Fruit fly (Drosophila melanogaster) whole organism, embryonic: ENCODE measurements around the gene papi.

ENCODE experiments used
- BtbVII ChIP-seq: fragments of 200-800 bp; sonication (Bioruptor generic); optimal IDR thresholded peaks from 3 replicates; lab custom pipeline; 2017; ENCODE audit warnings: missing biosample characterization, mild to moderate bottlenecking, missing genetic modification characterization
- Bteb2 ChIP-seq: fragments of 200-800 bp; sonication (Bioruptor generic); optimal IDR thresholded peaks from 2 replicates; lab custom pipeline; 2016; ENCODE audit warnings: missing biosample characterization, missing genetic modification characterization
- C15 ChIP-seq: fragments of 200-800 bp; sonication (Bioruptor generic); IDR thresholded peaks from 3 replicates; pipeline ENCODE4 v1.3.6; 2022; ENCODE audit warnings: missing biosample characterization, missing genetic modification characterization
- CG10209 ChIP-seq: fragments of 200-800 bp; sonication (Bioruptor generic); optimal IDR thresholded peaks from 3 replicates; lab custom pipeline; 2017; ENCODE audit warnings: missing biosample characterization, mild to moderate bottlenecking, missing genetic modification characterization, missing genetic modification reagents
- CG10321 ChIP-seq: fragments of 200-800 bp; sonication (Bioruptor generic); IDR thresholded peaks from 2 replicates; pipeline ENCODE4 v1.3.6; 2022; ENCODE audit warnings: missing biosample characterization, missing genetic modification characterization
- CG12744 ChIP-seq: fragments of 200-800 bp; sonication (Bioruptor generic); optimal IDR thresholded peaks from 2 replicates; lab custom pipeline; 2016; ENCODE audit warnings: missing biosample characterization, missing genetic modification characterization
- CG12769 ChIP-seq: fragments of 200-800 bp; sonication (Bioruptor generic); optimal IDR thresholded peaks from 2 replicates; lab custom pipeline; 2019; ENCODE audit warnings: missing biosample characterization, mild to moderate bottlenecking, missing genetic modification characterization, moderate library complexity
- CG13296 ChIP-seq: fragments of 200-800 bp; sonication (Bioruptor generic); optimal IDR thresholded peaks from 3 replicates; lab custom pipeline; 2018; ENCODE audit warnings: missing biosample characterization, mild to moderate bottlenecking, missing genetic modification characterization
- CG15011 ChIP-seq: fragments of 200-800 bp; sonication (Bioruptor generic); optimal IDR thresholded peaks from 3 replicates; lab custom pipeline; 2018; ENCODE audit warnings: missing biosample characterization, mild to moderate bottlenecking, missing genetic modification characterization
- CG15479 ChIP-seq: fragments of 200-800 bp; sonication (Bioruptor generic); optimal IDR thresholded peaks from 3 replicates; lab custom pipeline; 2019; ENCODE audit warnings: missing biosample characterization, mild to moderate bottlenecking, missing genetic modification characterization, moderate library complexity
- CG17385 ChIP-seq: fragments of 200-800 bp; sonication (Bioruptor generic); optimal IDR thresholded peaks from 3 replicates; lab custom pipeline; 2018; ENCODE audit warnings: missing biosample characterization, mild to moderate bottlenecking, missing genetic modification characterization
- CG18476 ChIP-seq: fragments of 200-800 bp; sonication (Bioruptor generic); optimal IDR thresholded peaks from 2 replicates; lab custom pipeline; 2016; ENCODE audit warnings: missing biosample characterization, mild to moderate bottlenecking, missing genetic modification characterization
- CG2116 ChIP-seq: fragments of 200-800 bp; sonication (Bioruptor generic); optimal IDR thresholded peaks from 3 replicates; lab custom pipeline; 2018; ENCODE audit warnings: missing biosample characterization, mild to moderate bottlenecking, missing genetic modification characterization
- CG2199 ChIP-seq: fragments of 200-800 bp; sonication (Bioruptor generic); IDR thresholded peaks from 3 replicates; pipeline ENCODE4 v1.3.6; 2022; ENCODE audit warnings: missing biosample characterization, missing genetic modification characterization
- CG32767 ChIP-seq: fragments of 200-800 bp; sonication (Bioruptor generic); IDR thresholded peaks from 2 replicates; pipeline ENCODE4 v1.3.6; 2022; ENCODE audit warnings: missing biosample characterization, missing genetic modification characterization
- CG33213 ChIP-seq: fragments of 200-800 bp; sonication (Bioruptor generic); optimal IDR thresholded peaks from 3 replicates; lab custom pipeline; 2016; ENCODE audit warnings: missing biosample characterization, missing genetic modification characterization
- CG6272 ChIP-seq: fragments of 200-800 bp; sonication (Bioruptor generic); IDR thresholded peaks from 2 replicates; pipeline ENCODE4 v1.3.6; 2022; ENCODE audit warnings: missing biosample characterization, missing genetic modification characterization
- CG6689 ChIP-seq: fragments of 200-800 bp; sonication (Bioruptor generic); IDR thresholded peaks from 2 replicates; pipeline ENCODE4 v1.3.6; 2022; ENCODE audit warnings: missing biosample characterization, missing genetic modification characterization
- CG7357 ChIP-seq: fragments of 200-800 bp; sonication (Bioruptor generic); IDR thresholded peaks from 3 replicates; pipeline ENCODE4 v1.3.6; 2022; ENCODE audit warnings: missing biosample characterization, missing genetic modification characterization
- CG8089 ChIP-seq: fragments of 200-800 bp; sonication (Bioruptor generic); optimal IDR thresholded peaks from 3 replicates; lab custom pipeline; 2016; ENCODE audit warnings: missing biosample characterization, missing genetic modification characterization
- CG8478 ChIP-seq: fragments of >200 bp; optimal IDR thresholded peaks from 2 replicates; lab custom pipeline; 2018
- CG9817 ChIP-seq: fragments of 200-800 bp; sonication (Bioruptor generic); optimal IDR thresholded peaks from 2 replicates; lab custom pipeline; 2018; ENCODE audit warnings: missing biosample characterization, mild to moderate bottlenecking, missing genetic modification characterization, moderate library complexity
- Camta ChIP-seq: fragments of 200-800 bp; sonication (Bioruptor generic); optimal IDR thresholded peaks from 2 replicates; lab custom pipeline; 2016; ENCODE audit warnings: missing biosample characterization, missing genetic modification characterization
- Deaf1 ChIP-seq: fragments of 200-800 bp; optimal IDR thresholded peaks from 3 replicates; lab custom pipeline; 2019; ENCODE audit warnings: missing biosample characterization, mild to moderate bottlenecking, missing genetic modification characterization, moderate library complexity
- E2f1 ChIP-seq: fragments of 200-800 bp; sonication (Bioruptor generic); IDR thresholded peaks from 2 replicates; pipeline ENCODE4 v1.3.6; 2022; ENCODE audit warnings: missing biosample characterization, missing genetic modification characterization
- Fer1 ChIP-seq: fragments of 200-800 bp; sonication (Bioruptor generic); optimal IDR thresholded peaks from 2 replicates; lab custom pipeline; 2017; ENCODE audit warnings: missing biosample characterization, mild to moderate bottlenecking, missing genetic modification characterization
- GATAe ChIP-seq: fragments of 200-800 bp; sonication (Bioruptor generic); conservative IDR thresholded peaks from 2 replicates; pipeline ENCODE4 v1.3.6; 2022; ENCODE audit warnings: missing biosample characterization, missing genetic modification characterization
- H2.0 ChIP-seq: fragments of 200-800 bp; sonication (Bioruptor generic); IDR thresholded peaks from 2 replicates; pipeline ENCODE4 v1.3.6; 2022; ENCODE audit warnings: missing biosample characterization, missing genetic modification characterization
- Hr51 ChIP-seq, 2 experiments: fragments of 200-800 bp; sonication (Bioruptor generic); optimal IDR thresholded peaks; 2 replicates in 1 of 2; 3 replicates in 1 of 2; lab custom pipeline; 2016 to 2018; ENCODE audit warnings: missing biosample characterization in 2 of 2, missing genetic modification characterization in 2 of 2, mild to moderate bottlenecking in 1 of 2, moderate library complexity in 1 of 2
- Mad ChIP-seq: fragments of 200-800 bp; sonication (Bioruptor generic); optimal IDR thresholded peaks from 2 replicates; lab custom pipeline; 2016; ENCODE audit warnings: missing biosample characterization, missing genetic modification characterization
- Oli ChIP-seq: fragments of 200-800 bp; sonication (Bioruptor generic); optimal IDR thresholded peaks from 2 replicates; lab custom pipeline; 2018; ENCODE audit warnings: missing biosample characterization, mild to moderate bottlenecking, missing genetic modification characterization, moderate library complexity
- PHDP ChIP-seq: fragments of 200-800 bp; sonication (Bioruptor generic); optimal IDR thresholded peaks from 3 replicates; lab custom pipeline; 2018; ENCODE audit warnings: missing biosample characterization, mild to moderate bottlenecking, missing genetic modification characterization, moderate library complexity
- Ravus ChIP-seq: fragments of 200-800 bp; sonication (Bioruptor generic); IDR thresholded peaks from 2 replicates; pipeline ENCODE4 v1.3.6; 2022; ENCODE audit warnings: missing biosample characterization, missing genetic modification characterization
- ash1 ChIP-seq: fragments of 200-800 bp; sonication (Bioruptor generic); optimal IDR thresholded peaks from 2 replicates; lab custom pipeline; 2018; ENCODE audit warnings: missing biosample characterization, mild to moderate bottlenecking, missing genetic modification characterization
- dmrt11E ChIP-seq: fragments of 200-800 bp; sonication (Bioruptor generic); optimal IDR thresholded peaks from 3 replicates; lab custom pipeline; 2018; ENCODE audit warnings: missing biosample characterization, mild to moderate bottlenecking, missing genetic modification characterization, moderate library complexity
- dysf ChIP-seq: fragments of 200-800 bp; sonication (Bioruptor generic); IDR thresholded peaks from 3 replicates; pipeline ENCODE4 v1.3.6; 2022; ENCODE audit warnings: missing biosample characterization, missing genetic modification characterization
- gce ChIP-seq: fragments of 200-800 bp; sonication (Bioruptor generic); IDR thresholded peaks from 3 replicates; pipeline ENCODE4 v1.3.6; 2022; ENCODE audit warnings: missing biosample characterization, missing genetic modification characterization
- mld ChIP-seq: fragments of 200-800 bp; sonication (Bioruptor generic); IDR thresholded peaks from 3 replicates; pipeline ENCODE4 v1.3.6; 2022; ENCODE audit warnings: missing biosample characterization, missing genetic modification characterization; ENCODE audit not compliant: partially characterized antibody
- otp ChIP-seq: fragments of 200-800 bp; sonication (Bioruptor generic); IDR thresholded peaks from 3 replicates; pipeline ENCODE4, ENCODE4 v1.3.6; 2022; ENCODE audit warnings: missing biosample characterization, missing genetic modification characterization
- p53 ChIP-seq: fragments of 200-800 bp; sonication (Bioruptor generic); optimal IDR thresholded peaks from 2 replicates; lab custom pipeline; 2016; ENCODE audit warnings: missing biosample characterization, missing genetic modification characterization
- pros ChIP-seq: fragments of 200-800 bp; sonication (Bioruptor generic); optimal IDR thresholded peaks from 3 replicates; lab custom pipeline; 2019; ENCODE audit warnings: missing biosample characterization, mild to moderate bottlenecking, missing genetic modification characterization, moderate library complexity
- sc ChIP-seq, 3 experiments: fragments of >200 bp in 2 of 3; fragments of 200-800 bp in 1 of 3; sonication (Bioruptor generic) in 1 of 3; optimal IDR thresholded peaks; 2 replicates in 2 of 3; 3 replicates in 1 of 3; lab custom pipeline; 2017; ENCODE audit warnings: mild to moderate bottlenecking in 1 of 3, missing biosample characterization in 1 of 3, missing genetic modification characterization in 1 of 3, missing genetic modification reagents in 1 of 3
- slp2 ChIP-seq: fragments of 200-800 bp; sonication (Bioruptor generic); optimal IDR thresholded peaks from 2 replicates; lab custom pipeline; 2016; ENCODE audit warnings: missing biosample characterization, missing genetic modification characterization
- tap ChIP-seq: fragments of 200-800 bp; optimal IDR thresholded peaks from 3 replicates; lab custom pipeline; 2019; ENCODE audit warnings: missing biosample characterization, mild to moderate bottlenecking, missing genetic modification characterization, moderate library complexity
- vnd ChIP-seq: fragments of 200-800 bp; sonication (Bioruptor generic); IDR thresholded peaks from 3 replicates; pipeline ENCODE4 v1.3.6; 2022; ENCODE audit warnings: missing biosample characterization, missing genetic modification characterization; ENCODE audit not compliant: partially characterized antibody
- wdn ChIP-seq: fragments of 200-800 bp; sonication (Bioruptor generic); IDR thresholded peaks from 2 replicates; pipeline ENCODE4 v1.3.6; 2022; ENCODE audit warnings: missing biosample characterization, missing genetic modification characterization
- wek ChIP-seq: fragments of 200-800 bp; sonication (Bioruptor generic); optimal IDR thresholded peaks from 3 replicates; lab custom pipeline; 2018; ENCODE audit warnings: missing biosample characterization, mild to moderate bottlenecking, missing genetic modification characterization, moderate library complexity
- yki ChIP-seq: fragments of >200 bp; optimal IDR thresholded peaks from 3 replicates; lab custom pipeline; 2018

papi gene

dm6 chr2L:2226259-2227121 is 5.9 kb downstream of the papi start, which contains the start of the genes CG15387 and sau (continued):
- TF ChIP-seq dmrt11E (peak; percentile 86), E2f1 (GFP tag; lab: Robert Waterston, UW) (peak; percentile 80), CG2199 (GFP tag; lab: Robert Waterston, UW) (0 out of 3 replicates have a peak, but pooled peaks have one; percentile 76), Camta (GFP tag; lab: Kevin White, UChicago) (peak; percentile 90), CG10321 (peak; percentile 36; the same call in 1 of the 2 replicates), GATAe (GFP tag; lab: Robert Waterston, UW) (no peak; the same call in 1 of the 2 replicates), CG12744 (peak; percentile 90), ash1 (GFP tag; lab: Kevin White, UChicago) (no peak), CG32767 (GFP tag; lab: Robert Waterston, UW) (peak; percentile 85), CG13296 (peak; percentile 84), CG15479 (peak; percentile 16), pros (GFP tag; lab: Kevin White, UChicago) (no peak), wek (peak; percentile 48), slp2 (GFP tag; lab: Kevin White, UChicago) (peak; percentile 90), Oli (tag; lab: Kevin White, UChicago) (peak; percentile 78), BtbVII (GFP tag; lab: Kevin White, UChicago) (peak; percentile 72), CG8089 (GFP tag; lab: Kevin White, UChicago) (peak; percentile 83), Ravus (GFP tag; lab: Robert Waterston, UW) (peak; percentile 46), gce (GFP tag; lab: Robert Waterston, UW) (peak; percentile 48; the same call in 1 of the 3 replicates), H2.0 (peak; percentile 85), CG6272 (GFP tag; lab: Robert Waterston, UW) (peak; percentile 77), CG10209 (GFP tag; lab: Kevin White, UChicago) (peak; percentile 86), CG7357 (peak; percentile 64; the same call in 1 of the 3 replicates), Deaf1 (tag; lab: Kevin White, UChicago) (peak; percentile 59), CG17385 (GFP tag; lab: Kevin White, UChicago) (peak; percentile 79), CG8478 (no peak), Fer1 (GFP tag; lab: Kevin White, UChicago) (peak; percentile 87), CG12769 (tag; lab: Kevin White, UChicago) (peak; percentile 83), sc (optimal IDR thresholded peaks at IDR 0.05; lab: Kevin White, UChicago) (no peak), sc (GFP tag; optimal IDR thresholded peaks at IDR 0.05; lab: Kevin White, UChicago) (peak; percentile 64), Mad (GFP tag; lab: Kevin White, UChicago) (peak; percentile 88), CG9817 (peak; percentile 89), CG18476 (peak; percentile 89), dysf (GFP tag; lab: Robert Waterston, UW) (peak; percentile 83), CG15011 (peak; percentile 73), C15 (peak; percentile 72; the same call in 1 of the 3 replicates), CG33213 (GFP tag; lab: Kevin White, UChicago) (peak; percentile 89), PHDP (tag; lab: Kevin White, UChicago) (peak; percentile 89), CG2116 (GFP tag; lab: Kevin White, UChicago) (peak; percentile 90), p53 (GFP tag; lab: Kevin White, UChicago) (peak; percentile 74), mld (GFP tag; lab: Robert Waterston, UW) (peak; percentile 90), tap (peak; percentile 76), CG6689 (GFP tag; lab: Robert Waterston, UW) (peak; percentile 83), Hr51 (GFP tag; optimal IDR thresholded peaks at IDR 0.05; lab: Kevin White, UChicago) (peak; percentile 84 to 85), wdn (GFP tag; lab: Robert Waterston, UW) (peak; percentile 73; the same call in 1 of the 2 replicates), otp (GFP tag; lab: Robert Waterston, UW) (peak; percentile 78), vnd (GFP tag; lab: Robert Waterston, UW) (peak; percentile 92), yki (lab: Kevin White, UChicago) (no peak), Bteb2 (GFP tag; lab: Kevin White, UChicago) (peak; percentile 91)
